Fruit fly (Drosophila melanogaster): Measurements from ENCODE around the gene IFT57.

IFT57 gene

DNA sequence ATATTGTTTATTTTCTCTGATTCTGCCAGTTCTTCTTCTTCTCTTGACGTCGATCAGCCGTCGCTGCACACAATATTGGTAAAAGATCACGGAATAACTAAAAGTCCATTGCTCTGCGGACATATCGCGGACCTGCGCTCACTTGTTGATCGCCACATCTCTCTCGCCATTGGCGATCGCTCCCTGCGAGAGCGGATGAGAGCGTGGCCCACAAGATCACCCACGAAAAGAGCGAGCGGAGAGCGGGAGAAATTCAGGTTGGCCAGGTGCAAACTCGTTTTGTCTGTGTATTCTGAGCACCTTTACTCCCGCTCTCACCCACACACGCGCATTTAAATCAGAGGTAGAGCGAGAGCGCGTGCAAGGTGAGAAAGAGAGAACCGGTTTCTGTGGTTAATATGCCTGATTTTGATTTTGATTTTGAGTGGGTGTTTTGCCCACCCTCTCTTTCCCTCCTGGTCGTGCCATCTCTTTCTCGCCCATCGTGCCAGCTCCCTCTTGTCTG is 50.1 kb downstream of the IFT57 start, which contains the start of gene sob (continued):
- TF ChIP-seq dpn (GFP tag; optimal IDR thresholded peaks at IDR 0.05): no peak
- TF ChIP-seq CG11695 (GFP tag; IDR thresholded peaks at IDR 0.05): peak; percentile 59; the same call in 1 of the 3 replicates
- TF ChIP-seq toy (GFP tag; IDR thresholded peaks at IDR 0.05): no peak
- TF ChIP-seq fd64A (GFP tag; optimal IDR thresholded peaks at IDR 0.05): no peak
- TF ChIP-seq CG13123 (GFP tag; optimal IDR thresholded peaks at IDR 0.05): no peak
- no peak for TF ChIP-seq CG11456 (GFP tag; IDR thresholded peaks at IDR 0.05)
- TF ChIP-seq wdn (GFP tag; IDR thresholded peaks at IDR 0.05): no peak
- TF ChIP-seq CG11723 (GFP tag; optimal IDR thresholded peaks at IDR 0.05): no peak
- TF ChIP-seq CG43689 (GFP tag; IDR thresholded peaks at IDR 0.05): no peak
- no peak for TF ChIP-seq Abd-B (GFP tag; optimal IDR thresholded peaks at IDR 0.05)
- no peak for TF ChIP-seq tgo (GFP tag; IDR thresholded peaks at IDR 0.05)
- peak; percentile 38; the same call in 1 of the 2 replicates for TF ChIP-seq Rfx (GFP tag; IDR thresholded peaks at IDR 0.05)
- TF ChIP-seq CG18011 (GFP tag; optimal IDR thresholded peaks at IDR 0.05): no peak
- TF ChIP-seq cg (GFP tag; optimal IDR thresholded peaks at IDR 0.05): peak; percentile 86
- no peak for TF ChIP-seq pan (optimal IDR thresholded peaks at IDR 0.05)
- no peak for TF ChIP-seq pan (GFP tag; optimal IDR thresholded peaks at IDR 0.05 in 1 of 2, IDR thresholded peaks at IDR 0.05 in 1 of 2)
- TF ChIP-seq caup (GFP tag; optimal IDR thresholded peaks at IDR 0.05; ENCODE audit: severe bottlenecking): no peak
- TF ChIP-seq row (GFP tag; IDR thresholded peaks at IDR 0.05): no peak
- no peak for TF ChIP-seq fru (optimal IDR thresholded peaks at IDR 0.05)
- no peak for TF ChIP-seq CG11085 (GFP tag; IDR thresholded peaks at IDR 0.05)
- no peak for TF ChIP-seq fd102C (GFP tag; optimal IDR thresholded peaks at IDR 0.05)
- TF ChIP-seq Atf-2 (GFP tag; optimal IDR thresholded peaks at IDR 0.05): no peak
- TF ChIP-seq Dip3 (GFP tag; optimal IDR thresholded peaks at IDR 0.05): no peak
- no peak for TF ChIP-seq cato (GFP tag; optimal IDR thresholded peaks at IDR 0.05; ENCODE audit: borderline replicate concordance)
- no peak for TF ChIP-seq CG8388 (GFP tag; optimal IDR thresholded peaks at IDR 0.05)
- no peak; the same call in 2 of the 3 replicates for TF ChIP-seq Opbp (GFP tag; IDR thresholded peaks at IDR 0.05; ENCODE audit: partially characterized antibody)
- peak; percentile 44; the same call in 1 of the 2 replicates for TF ChIP-seq chm (GFP tag; IDR thresholded peaks at IDR 0.05)
- no peak for TF ChIP-seq Dad (GFP tag; optimal IDR thresholded peaks at IDR 0.05)
- no peak for TF ChIP-seq unpg (GFP tag; optimal IDR thresholded peaks at IDR 0.05)
- TF ChIP-seq ci (GFP tag; IDR thresholded peaks at IDR 0.05): peak; percentile 72; the same call in 2 of the 3 replicates
- TF ChIP-seq dysf (GFP tag; IDR thresholded peaks at IDR 0.05): no peak
- no peak for TF ChIP-seq CG10209 (GFP tag; optimal IDR thresholded peaks at IDR 0.05)
- TF ChIP-seq Six4 (GFP tag; optimal IDR thresholded peaks at IDR 0.05): no peak
- no peak for TF ChIP-seq D19A (tag; optimal IDR thresholded peaks at IDR 0.05)
- peak; percentile 21; the same call in 1 of the 2 replicates for TF ChIP-seq E2f2 (GFP tag; IDR thresholded peaks at IDR 0.05)
- peak in 1 of 2 experiments; percentile 50 for TF ChIP-seq Pdp1 (GFP tag; optimal IDR thresholded peaks at IDR 0.05)
- TF ChIP-seq CG2202 (tag; optimal IDR thresholded peaks at IDR 0.05): no peak
- TF ChIP-seq sd (tag; optimal IDR thresholded peaks at IDR 0.05): peak; percentile 14
- TF ChIP-seq Doc3 (GFP tag; IDR thresholded peaks at IDR 0.05; ENCODE audit: partially characterized antibody): peak; percentile 68; the same call in 1 of the 3 replicates
- no peak for TF ChIP-seq Chrac-16 (GFP tag; optimal IDR thresholded peaks at IDR 0.05)
- no peak for TF ChIP-seq CG8089 (GFP tag; optimal IDR thresholded peaks at IDR 0.05)
- no peak for TF ChIP-seq Fer2 (tag; optimal IDR thresholded peaks at IDR 0.05)
- TF ChIP-seq CG7372 (GFP tag; IDR thresholded peaks at IDR 0.05): no peak
- no peak for TF ChIP-seq Hey (tag; optimal IDR thresholded peaks at IDR 0.05)
- TF ChIP-seq hth (optimal IDR thresholded peaks at IDR 0.05): no peak
- TF ChIP-seq CG4282 (GFP tag; optimal IDR thresholded peaks at IDR 0.05): no peak
- TF ChIP-seq CG14050 (GFP tag; IDR thresholded peaks at IDR 0.05): no peak
- TF ChIP-seq dmrt11E (tag; optimal IDR thresholded peaks at IDR 0.05): no peak
- peak; percentile 31; the same call in 1 of the 2 replicates for TF ChIP-seq rib (GFP tag; IDR thresholded peaks at IDR 0.05)
- TF ChIP-seq CG15269 (tag; optimal IDR thresholded peaks at IDR 0.05): no peak
- no peak for TF ChIP-seq CG4707 (GFP tag; optimal IDR thresholded peaks at IDR 0.05)
- TF ChIP-seq peb (GFP tag; IDR thresholded peaks at IDR 0.05): no peak
